Worm (Caenorhabditis elegans) whole organism, young adult: Measurements from ENCODE around the gene F40F9.3.
A peak's percentile ranks its signal among the peaks of the same experiment; 100 is the strongest.

Experiments used
- B0261.1 ChIP-seq: sonication (generic microtip); optimal IDR thresholded peaks from 2 replicates; lab custom pipeline; 2016; ENCODE audit warnings: mild to moderate bottlenecking, missing genetic modification characterization, moderate library complexity, missing compliant biosample characterization
- D2030.7 ChIP-seq: fragments of 200-800 bp; sonication (Bioruptor generic); IDR thresholded peaks from 2 replicates; pipeline ENCODE4 v1.3.6; 2022; ENCODE audit warnings: missing genetic modification reagents, missing genetic modification characterization, missing compliant biosample characterization
- F22D6.2 ChIP-seq: sonication (generic microtip); optimal IDR thresholded peaks from 2 replicates; lab custom pipeline; 2016; ENCODE audit warnings: mild to moderate bottlenecking, missing genetic modification characterization, missing compliant biosample characterization
- F23B12.7 ChIP-seq: sonication (generic microtip); optimal IDR thresholded peaks from 2 replicates; lab custom pipeline; 2017; ENCODE audit warnings: missing genetic modification characterization, mild to moderate bottlenecking, missing compliant biosample characterization, antibody characterized with exemption, moderate library complexity; ENCODE audit not compliant: insufficient read depth
- F39B2.1 ChIP-seq: fragments of 200-800 bp; sonication (Bioruptor generic); IDR thresholded peaks from 2 replicates; pipeline ENCODE4 v1.3.6; 2022; ENCODE audit warnings: missing genetic modification reagents, missing genetic modification characterization, missing compliant biosample characterization
- F55B11.4 ChIP-seq: sonication (generic microtip); optimal IDR thresholded peaks from 2 replicates; lab custom pipeline; 2016; ENCODE audit warnings: missing compliant biosample characterization, missing genetic modification characterization, borderline replicate concordance; ENCODE audit not compliant: insufficient read depth
- K12H6.12 ChIP-seq: fragments of 200-800 bp; sonication (Bioruptor generic); optimal IDR thresholded peaks from 2 replicates; lab custom pipeline; 2018; ENCODE audit warnings: mild to moderate bottlenecking, missing genetic modification characterization, missing compliant biosample characterization
- T26A5.8 ChIP-seq: sonication (generic microtip); optimal IDR thresholded peaks from 2 replicates; lab custom pipeline; 2016; ENCODE audit warnings: missing genetic modification characterization, missing compliant biosample characterization
- Y79H2A.3 ChIP-seq: fragments of 200-800 bp; sonication (Bioruptor generic); conservative IDR thresholded peaks from 2 replicates; pipeline ENCODE4 v1.3.6; 2022; ENCODE audit warnings: missing genetic modification reagents, missing genetic modification characterization, missing compliant biosample characterization
- atf-7 ChIP-seq: sonication (generic microtip); optimal IDR thresholded peaks from 2 replicates; lab custom pipeline; 2017; ENCODE audit warnings: mild to moderate bottlenecking, missing genetic modification characterization, missing compliant biosample characterization
- attf-5 ChIP-seq: fragments of 200-800 bp; sonication (Bioruptor generic); optimal IDR thresholded peaks from 2 replicates; lab custom pipeline; 2018; ENCODE audit warnings: mild to moderate bottlenecking, missing genetic modification characterization, missing compliant biosample characterization
- attf-6 ChIP-seq: fragments of 200-800 bp; sonication (Bioruptor generic); IDR thresholded peaks from 2 replicates; pipeline ENCODE4 v1.3.6; 2022; ENCODE audit warnings: missing genetic modification reagents, missing genetic modification characterization, missing compliant biosample characterization
- ccch-3 ChIP-seq: fragments of 200-800 bp; sonication (Bioruptor generic); optimal IDR thresholded peaks from 2 replicates; lab custom pipeline; 2018; ENCODE audit warnings: mild to moderate bottlenecking, missing genetic modification characterization, missing compliant biosample characterization
- cebp-1 ChIP-seq, 2 experiments: fragments of 200-800 bp in 1 of 2; sonication (Bioruptor generic) in 1 of 2; sonication (generic microtip) in 1 of 2; IDR thresholded peaks in 1 of 2; optimal IDR thresholded peaks in 1 of 2; 2 replicates each; pipeline versions ENCODE4 v1.3.6 to Lab custom; 2017 to 2022; ENCODE audit warnings: missing compliant biosample characterization in 2 of 2, missing genetic modification characterization in 2 of 2, mild to moderate bottlenecking in 1 of 2, missing genetic modification reagents in 1 of 2, moderate library complexity in 1 of 2
- ceh-58 ChIP-seq: fragments of 200-800 bp; sonication (Bioruptor generic); IDR thresholded peaks from 2 replicates; pipeline ENCODE4 v1.3.6; 2022; ENCODE audit warnings: missing genetic modification characterization, missing compliant biosample characterization
- ceh-79 ChIP-seq: sonication (generic microtip); optimal IDR thresholded peaks from 2 replicates; lab custom pipeline; 2017; ENCODE audit warnings: mild to moderate bottlenecking, missing genetic modification characterization, missing compliant biosample characterization
- dpff-1 ChIP-seq: sonication (generic microtip); optimal IDR thresholded peaks from 2 replicates; lab custom pipeline; 2017; ENCODE audit warnings: mild to moderate bottlenecking, missing genetic modification characterization, missing compliant biosample characterization
- efl-1 ChIP-seq: fragments of 150-350 bp; optimal IDR thresholded peaks from 2 replicates; lab custom pipeline; 2014; ENCODE audit warnings: missing biosample characterization, missing genetic modification reagents, missing genetic modification characterization
- egl-18 ChIP-seq: fragments of 200-800 bp; sonication (Bioruptor generic); IDR thresholded peaks from 2 replicates; pipeline ENCODE4 v1.3.6; 2022; ENCODE audit warnings: missing genetic modification reagents, missing genetic modification characterization, missing compliant biosample characterization
- ets-4 ChIP-seq: fragments of 200-800 bp; sonication (Bioruptor generic); optimal IDR thresholded peaks from 2 replicates; lab custom pipeline; 2018; ENCODE audit warnings: mild to moderate bottlenecking, missing genetic modification characterization, missing compliant biosample characterization
- hlh-12 ChIP-seq: sonication (generic microtip); optimal IDR thresholded peaks from 2 replicates; lab custom pipeline; 2016; ENCODE audit warnings: missing genetic modification characterization, missing compliant biosample characterization
- hrde-1 ChIP-seq: sonication (generic microtip); optimal IDR thresholded peaks from 2 replicates; lab custom pipeline; 2016; ENCODE audit warnings: missing genetic modification characterization, mild to moderate bottlenecking, missing compliant biosample characterization, moderate library complexity, missing genotype, missing genetic modification reagents, borderline replicate concordance
- let-607 ChIP-seq, 2 experiments: fragments of 200-800 bp in 1 of 2; sonication (Bioruptor generic) in 1 of 2; sonication (generic microtip) in 1 of 2; optimal IDR thresholded peaks; 2 replicates each; lab custom pipeline; 2016 to 2018; ENCODE audit warnings: mild to moderate bottlenecking in 2 of 2, missing compliant biosample characterization in 2 of 2, missing genetic modification characterization in 2 of 2, moderate library complexity in 2 of 2, missing genotype in 1 of 2
- lin-26 ChIP-seq: fragments of 200-800 bp; sonication (Bioruptor generic); IDR thresholded peaks from 2 replicates; pipeline ENCODE4 v1.3.6; 2022; ENCODE audit warnings: missing genetic modification reagents, missing genetic modification characterization, missing compliant biosample characterization
- lin-35 ChIP-seq, 3 experiments: fragments of 150-350 bp in 2 of 3; sonication (generic microtip) in 1 of 3; optimal IDR thresholded peaks; 2 replicates each; lab custom pipeline; 2014 to 2018; ENCODE audit warnings: missing biosample characterization in 3 of 3, missing genetic modification characterization in 3 of 3, missing genetic modification reagents in 3 of 3
- lin-40 ChIP-seq: sonication (generic microtip); optimal IDR thresholded peaks from 2 replicates; lab custom pipeline; 2016; ENCODE audit warnings: missing genetic modification characterization, mild to moderate bottlenecking, missing compliant biosample characterization, missing genotype, missing genetic modification reagents
- lsl-1 ChIP-seq: fragments of 200-800 bp; sonication (Bioruptor generic); optimal IDR thresholded peaks from 2 replicates; lab custom pipeline; 2018; ENCODE audit warnings: mild to moderate bottlenecking, missing genetic modification characterization, moderate library complexity, missing compliant biosample characterization
- pha-4 ChIP-seq: fragments of 150-350 bp; sonication (generic microtip); optimal IDR thresholded peaks from 2 replicates; lab custom pipeline; 2014; ENCODE audit warnings: missing biosample characterization, missing genetic modification reagents, missing genetic modification characterization
- sdz-38 ChIP-seq: sonication (generic microtip); optimal IDR thresholded peaks from 2 replicates; lab custom pipeline; 2016; ENCODE audit warnings: missing genotype, missing genetic modification characterization, missing compliant biosample characterization
- sea-2 ChIP-seq: fragments of 200-800 bp; sonication (Bioruptor generic); IDR thresholded peaks from 2 replicates; pipeline ENCODE4 v1.3.6; 2022; ENCODE audit warnings: missing genetic modification characterization, missing compliant biosample characterization
- somi-1 ChIP-seq: fragments of 200-800 bp; sonication (Bioruptor generic); optimal IDR thresholded peaks from 2 replicates; lab custom pipeline; 2018; ENCODE audit warnings: mild to moderate bottlenecking, missing genetic modification characterization, missing compliant biosample characterization
- sptf-2 ChIP-seq: fragments of 200-800 bp; sonication (Bioruptor generic); optimal IDR thresholded peaks from 2 replicates; lab custom pipeline; 2018; ENCODE audit warnings: mild to moderate bottlenecking, missing genetic modification characterization, missing compliant biosample characterization
- tbx-9 ChIP-seq: sonication (generic microtip); optimal IDR thresholded peaks from 2 replicates; lab custom pipeline; 2016; ENCODE audit warnings: borderline replicate concordance, missing genetic modification characterization, inconsistent platforms, missing compliant biosample characterization
- zim-3 ChIP-seq: sonication (generic microtip); optimal IDR thresholded peaks from 2 replicates; lab custom pipeline; 2017; ENCODE audit warnings: mild to moderate bottlenecking, missing genetic modification characterization, moderate library complexity, missing compliant biosample characterization
- ztf-28 ChIP-seq: fragments of 200-800 bp; sonication (Bioruptor generic); IDR thresholded peaks from 2 replicates; pipeline ENCODE4 v1.3.6; 2022; ENCODE audit warnings: missing genetic modification reagents, missing genetic modification characterization, missing compliant biosample characterization
- ztf-3 ChIP-seq: fragments of 200-800 bp; sonication (Bioruptor generic); optimal IDR thresholded peaks from 2 replicates; lab custom pipeline; 2018; ENCODE audit warnings: mild to moderate bottlenecking, missing genetic modification characterization, missing compliant biosample characterization

F40F9.3 gene

DNA sequence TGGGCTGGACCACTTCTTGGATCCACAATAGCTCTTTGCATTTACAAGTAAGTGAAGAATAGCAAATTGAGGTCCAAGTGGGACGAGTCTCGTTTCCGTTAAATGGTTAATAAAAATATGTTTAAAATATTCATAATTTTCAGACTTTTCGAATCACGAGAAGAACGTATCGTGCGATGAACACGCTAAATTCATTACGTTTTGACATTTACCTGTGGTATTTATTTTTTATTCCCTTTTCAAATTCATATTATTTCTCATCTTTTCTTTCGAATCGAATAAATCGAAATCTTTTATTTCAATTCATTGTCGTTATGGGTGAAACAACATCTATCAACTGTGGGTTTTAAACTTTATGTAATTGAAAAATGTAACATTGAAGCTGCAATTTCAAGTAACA lies 24.4 kb downstream of the F40F9.3 start, which contains the start of gene marc-1 (continued):
- TF ChIP-seq lin-40 (no peak), attf-6 (GFP tag; lab: Robert Waterston, UW) (no peak), ceh-58 (no peak), F22D6.2 (tag; lab: Kevin White, UChicago) (no peak)

DNA sequence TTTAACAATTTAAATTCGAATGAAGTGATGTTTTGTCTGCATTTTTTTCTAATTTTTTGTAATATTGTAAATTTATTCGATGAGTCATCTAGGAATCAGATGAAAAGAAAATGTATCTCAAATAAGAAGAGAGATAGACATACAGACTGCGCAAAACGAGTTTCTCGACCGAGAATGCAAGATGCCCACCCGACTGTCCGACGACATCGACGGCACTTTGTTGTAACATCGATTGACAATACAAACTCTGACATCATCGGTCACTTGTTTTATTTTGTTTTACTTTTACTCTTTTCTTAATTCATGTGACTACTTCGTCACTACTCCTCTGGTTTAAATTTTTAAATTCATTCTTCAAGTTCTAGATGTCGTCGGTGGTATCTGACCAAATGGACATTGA lies 25.8 kb downstream of the F40F9.3 start, which contains the start of gene sta-2:
Gene sta-2, plus strand, starts transcription at position 349 of the 400 bp plus-strand sequence.
- no peak for TF ChIP-seq Y79H2A.3
- TF ChIP-seq lin-40: peak; percentile 27
- no peak for TF ChIP-seq atf-7 (tag; lab: Kevin White, UChicago)
- no peak for TF ChIP-seq B0261.1 (tag; lab: Kevin White, UChicago)
- TF ChIP-seq cebp-1 (GFP tag; IDR thresholded peaks at IDR 0.05; lab: Robert Waterston, UW): no peak
- TF ChIP-seq cebp-1 (tag; optimal IDR thresholded peaks at IDR 0.05; lab: Kevin White, UChicago): no peak
- TF ChIP-seq lin-35 (GFP tag; optimal IDR thresholded peaks at IDR 0.05; lab: Kevin White, UChicago): no peak

DNA sequence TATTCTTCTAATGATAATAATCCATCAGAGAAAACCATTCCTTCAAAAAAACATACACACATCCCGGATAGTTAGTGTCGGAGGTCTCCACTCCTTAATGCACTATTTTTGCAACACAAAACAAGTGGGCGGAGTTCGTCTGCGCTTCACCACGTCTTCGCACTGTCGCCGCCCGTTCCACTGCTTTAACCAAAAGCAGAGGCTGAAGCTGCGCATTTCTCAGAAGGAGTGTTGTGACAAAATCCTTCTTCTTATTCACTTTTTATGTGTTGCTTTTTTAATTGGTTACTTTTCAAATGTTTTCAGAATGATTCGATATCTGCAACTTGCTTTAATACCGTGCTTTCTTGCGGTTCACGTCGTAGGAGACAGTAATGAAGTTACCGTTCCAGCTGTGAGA lies 29.9 kb downstream of the F40F9.3 start, which contains the start of gene F58E6.13:
Gene F58E6.13, plus strand, starts transcription at position 301 of the 400 bp plus-strand sequence.
- peak; percentile 17 for TF ChIP-seq zim-3
- no peak for TF ChIP-seq lin-40

DNA sequence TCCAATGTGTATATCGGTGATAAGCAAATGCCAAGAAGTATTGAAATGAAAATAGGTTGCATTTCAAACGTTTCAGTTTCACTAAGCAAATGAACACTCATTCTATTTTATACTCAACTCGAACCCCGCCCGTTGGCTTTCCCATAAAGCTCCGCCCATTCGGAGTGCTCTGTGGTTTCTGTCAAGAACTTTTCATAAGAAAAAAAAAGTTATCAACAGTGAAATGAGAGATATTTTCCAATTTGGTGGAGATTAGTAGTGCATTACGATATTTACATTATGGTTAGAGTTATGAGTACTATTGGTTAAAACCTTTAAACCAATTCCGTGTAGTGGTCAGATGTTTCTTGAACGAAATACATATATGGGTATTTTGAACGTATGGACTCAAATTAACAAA lies 35.3 kb downstream of the F40F9.3 start, which contains the start of gene F58E6.4:
Gene F58E6.4, minus strand, starts transcription at position 101 of the 400 bp plus-strand sequence.
- TF ChIP-seq hlh-12 (tag; lab: Kevin White, UChicago) (no peak), tbx-9 (tag; lab: Kevin White, UChicago) (no peak), ccch-3 (GFP tag; lab: Kevin White, UChicago) (no peak), attf-5 (no peak), lsl-1 (GFP tag; lab: Kevin White, UChicago) (no peak), pha-4 (tag; lab: Kevin White, UChicago) (no peak), K12H6.12 (tag; lab: Kevin White, UChicago) (no peak), F23B12.7 (no peak), ets-4 (GFP tag; lab: Kevin White, UChicago) (no peak), cebp-1 (GFP tag; IDR thresholded peaks at IDR 0.05; lab: Robert Waterston, UW) (no peak), cebp-1 (tag; optimal IDR thresholded peaks at IDR 0.05; lab: Kevin White, UChicago) (no peak), T26A5.8 (no peak)

DNA sequence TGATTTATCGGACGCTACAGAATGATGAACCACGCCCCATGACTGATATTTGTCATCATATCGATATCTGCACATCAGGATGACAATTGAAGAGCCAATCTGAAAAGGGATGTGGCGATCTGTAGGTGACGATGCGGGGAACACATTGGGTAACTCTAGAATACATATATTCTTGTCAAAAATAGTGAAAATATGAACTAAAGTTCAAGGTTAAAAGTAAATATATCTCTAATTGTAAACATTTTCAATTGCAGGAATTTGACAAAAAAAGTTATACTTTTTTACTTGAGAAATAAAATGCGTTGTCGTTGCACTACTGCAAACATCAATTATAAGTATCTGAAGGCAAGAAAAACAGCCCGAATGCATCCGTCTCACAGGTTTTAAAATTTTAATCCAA lies 37.9 kb downstream of the F40F9.3 start, which contains the start of gene F58E6.6:
Gene F58E6.6, minus strand, starts transcription at position 101 of the 400 bp plus-strand sequence.
- no peak for TF ChIP-seq K12H6.12 (tag; lab: Kevin White, UChicago)
- TF ChIP-seq dpff-1 (tag; lab: Kevin White, UChicago): no peak
- no peak for TF ChIP-seq ztf-28 (GFP tag; lab: Robert Waterston, UW)
- TF ChIP-seq ztf-3 (GFP tag; lab: Kevin White, UChicago): no peak
- no peak for TF ChIP-seq hrde-1 (tag; lab: Kevin White, UChicago)
- TF ChIP-seq egl-18 (GFP tag; lab: Robert Waterston, UW): no peak
- no peak for TF ChIP-seq sea-2 (GFP tag; lab: Robert Waterston, UW)
- TF ChIP-seq D2030.7 (GFP tag; lab: Robert Waterston, UW): no peak
- TF ChIP-seq lin-26 (GFP tag; lab: Robert Waterston, UW): no peak

DNA sequence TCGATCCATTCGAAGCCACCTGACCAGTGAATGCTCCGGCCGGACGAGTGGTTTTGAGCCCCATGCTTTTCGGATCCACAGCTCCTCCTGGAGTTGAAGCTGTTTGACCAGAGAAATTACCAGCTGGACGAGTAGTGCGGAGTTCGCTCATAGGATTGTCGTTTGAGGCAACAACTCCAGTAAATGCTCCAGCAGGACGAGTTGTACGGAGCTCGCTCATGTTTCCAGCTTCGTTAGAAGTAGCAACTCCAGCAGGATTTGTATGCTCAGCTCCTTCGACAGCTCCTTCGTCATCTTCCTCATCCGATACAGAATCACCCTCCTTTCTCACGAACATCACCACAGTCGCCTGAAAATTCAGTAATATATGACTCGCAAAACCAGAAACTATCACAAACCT lies 38.5 kb downstream of the F40F9.3 start:
- TF ChIP-seq efl-1 (GFP tag; lab: Kevin White, UChicago) (no peak), dpff-1 (tag; lab: Kevin White, UChicago) (no peak), sptf-2 (GFP tag; lab: Kevin White, UChicago) (no peak), ceh-58 (no peak), F39B2.1 (no peak), sdz-38 (tag; lab: Kevin White, UChicago) (no peak), attf-6 (GFP tag; lab: Robert Waterston, UW) (no peak), ceh-79 (tag; lab: Kevin White, UChicago) (no peak), F55B11.4 (tag; lab: Kevin White, UChicago) (no peak), somi-1 (GFP tag; lab: Kevin White, UChicago) (no peak), T26A5.8 (no peak), let-607 (tag; optimal IDR thresholded peaks at IDR 0.05; lab: Kevin White, UChicago) (no peak)
